Fruit fly (Drosophila melanogaster) whole organism, embryonic: ENCODE results near the gene ova.
A peak's percentile ranks its signal among the peaks of the same experiment; 100 is the strongest.

Source experiments
- Adf1 ChIP-seq: fragments of 200-800 bp; sonication (Bioruptor generic); IDR thresholded peaks from 2 replicates; pipeline ENCODE4 v1.3.6; 2022; ENCODE audit warnings: missing biosample characterization, missing genetic modification characterization
- B-H2 ChIP-seq: fragments of 200-800 bp; sonication (Bioruptor generic); optimal IDR thresholded peaks from 2 replicates; lab custom pipeline; 2018; ENCODE audit warnings: missing biosample characterization, mild to moderate bottlenecking, missing genetic modification characterization
- CG1024 ChIP-seq: fragments of 200-800 bp; sonication (Bioruptor generic); IDR thresholded peaks from 2 replicates; pipeline ENCODE4 v1.3.6; 2022; ENCODE audit warnings: missing biosample characterization, missing genetic modification characterization
- CG10321 ChIP-seq: fragments of 200-800 bp; sonication (Bioruptor generic); IDR thresholded peaks from 2 replicates; pipeline ENCODE4 v1.3.6; 2022; ENCODE audit warnings: missing biosample characterization, missing genetic modification characterization
- CG10979 ChIP-seq: fragments of 200-800 bp; sonication (Bioruptor generic); optimal IDR thresholded peaks from 2 replicates; lab custom pipeline; 2018; ENCODE audit warnings: missing biosample characterization, mild to moderate bottlenecking, missing genetic modification characterization, moderate library complexity
- CG12236 ChIP-seq: fragments of 200-800 bp; sonication (Bioruptor generic); optimal IDR thresholded peaks from 2 replicates; lab custom pipeline; 2016; ENCODE audit warnings: missing biosample characterization, missing genetic modification characterization
- CG12659 ChIP-seq: fragments of 200-800 bp; sonication (Bioruptor generic); optimal IDR thresholded peaks from 3 replicates; lab custom pipeline; 2017; ENCODE audit warnings: mild to moderate bottlenecking, missing biosample characterization, missing genetic modification reagents, missing genetic modification characterization
- CG12942 ChIP-seq: fragments of 200-800 bp; sonication (Bioruptor generic); optimal IDR thresholded peaks from 3 replicates; lab custom pipeline; 2016; ENCODE audit warnings: missing biosample characterization, missing genetic modification characterization
- CG13287 ChIP-seq: fragments of 200-800 bp; sonication (Bioruptor generic); IDR thresholded peaks from 2 replicates; pipeline ENCODE4 v1.3.6; 2022; ENCODE audit warnings: missing biosample characterization, missing genetic modification characterization; ENCODE audit not compliant: partially characterized antibody
- CG13775 ChIP-seq: fragments of 200-800 bp; sonication (Bioruptor generic); optimal IDR thresholded peaks from 3 replicates; lab custom pipeline; 2017; ENCODE audit warnings: missing biosample characterization, mild to moderate bottlenecking, missing genetic modification characterization
- CG15696 ChIP-seq: fragments of 200-800 bp; sonication (Bioruptor generic); optimal IDR thresholded peaks from 2 replicates; lab custom pipeline; 2019; ENCODE audit warnings: missing biosample characterization, mild to moderate bottlenecking, missing genetic modification characterization, moderate library complexity
- CG17612 ChIP-seq: fragments of 200-800 bp; sonication (Bioruptor generic); IDR thresholded peaks from 2 replicates; pipeline ENCODE4 v1.3.6; 2022; ENCODE audit warnings: missing biosample characterization, missing genetic modification characterization
- CG17829 ChIP-seq: fragments of 200-800 bp; optimal IDR thresholded peaks from 2 replicates; lab custom pipeline; 2019; ENCODE audit warnings: missing biosample characterization, mild to moderate bottlenecking, missing genetic modification characterization, moderate library complexity
- CG18011 ChIP-seq: fragments of 200-800 bp; sonication (Bioruptor generic); optimal IDR thresholded peaks from 2 replicates; lab custom pipeline; 2017; ENCODE audit warnings: missing biosample characterization, missing genetic modification characterization, mild to moderate bottlenecking, moderate library complexity, missing genotype
- CG31388 ChIP-seq: fragments of 200-800 bp; sonication (Bioruptor generic); optimal IDR thresholded peaks from 2 replicates; lab custom pipeline; 2016; ENCODE audit warnings: missing biosample characterization, missing genetic modification characterization
- CG8290 ChIP-seq, 3 experiments: fragments of 200-800 bp; sonication (Bioruptor generic); optimal IDR thresholded peaks; 2 replicates each; lab custom pipeline; 2016 to 2019; ENCODE audit warnings: missing biosample characterization in 3 of 3, missing genetic modification characterization in 3 of 3, mild to moderate bottlenecking in 2 of 3, moderate library complexity in 1 of 3
- CG9215 ChIP-seq: fragments of 200-800 bp; sonication (Bioruptor generic); IDR thresholded peaks from 2 replicates; pipeline ENCODE4 v1.3.6; 2022; ENCODE audit warnings: missing biosample characterization, missing genetic modification characterization
- CG9797 ChIP-seq: fragments of 200-800 bp; sonication (Bioruptor generic); optimal IDR thresholded peaks from 3 replicates; lab custom pipeline; 2018; ENCODE audit warnings: missing biosample characterization, mild to moderate bottlenecking, missing genetic modification characterization
- CkIIα-i1 ChIP-seq: fragments of 200-800 bp; sonication (Bioruptor generic); IDR thresholded peaks from 2 replicates; pipeline ENCODE4 v1.3.6; 2022; ENCODE audit warnings: missing biosample characterization, missing genetic modification characterization
- Elba2 ChIP-seq: fragments of 200-800 bp; sonication (Bioruptor generic); optimal IDR thresholded peaks from 3 replicates; lab custom pipeline; 2016; ENCODE audit warnings: missing biosample characterization, missing genetic modification characterization
- HLH4C ChIP-seq: fragments of 200-800 bp; sonication (Bioruptor generic); IDR thresholded peaks from 3 replicates; pipeline ENCODE4 v1.3.6; 2022; ENCODE audit warnings: missing biosample characterization, missing genetic modification characterization; ENCODE audit not compliant: partially characterized antibody
- Lpt ChIP-seq: fragments of >200 bp; optimal IDR thresholded peaks from 2 replicates; lab custom pipeline; 2018; ENCODE audit warnings: missing biosample characterization, missing genetic modification characterization
- MBD-R2 ChIP-seq: fragments of 200-800 bp; sonication (Bioruptor generic); IDR thresholded peaks from 2 replicates; pipeline ENCODE4 v1.3.6; 2022; ENCODE audit warnings: missing biosample characterization, missing genetic modification characterization
- Max ChIP-seq: fragments of 200-800 bp; sonication (Bioruptor generic); optimal IDR thresholded peaks from 2 replicates; lab custom pipeline; 2016; ENCODE audit warnings: missing biosample characterization, mild to moderate bottlenecking, missing genetic modification characterization
- Med ChIP-seq: fragments of 200-800 bp; sonication (Bioruptor generic); peaks from one replicate; lab custom pipeline; 2016; ENCODE audit warnings: missing biosample characterization, missing genetic modification characterization, mild to moderate bottlenecking, inconsistent platforms, moderate library complexity
- Pdp1 ChIP-seq, 2 experiments: fragments of 200-800 bp; sonication (Bioruptor generic); optimal IDR thresholded peaks; 3 replicates each; lab custom pipeline; 2016; ENCODE audit warnings: missing biosample characterization in 2 of 2, missing genetic modification characterization in 2 of 2, mild to moderate bottlenecking in 1 of 2, moderate library complexity in 1 of 2
- Ptx1 ChIP-seq: fragments of 200-800 bp; sonication (Bioruptor generic); IDR thresholded peaks from 2 replicates; pipeline ENCODE4 v1.3.6; 2022; ENCODE audit warnings: missing biosample characterization, missing genetic modification characterization
- Sry-β ChIP-seq: fragments of 200-800 bp; sonication (Bioruptor generic); optimal IDR thresholded peaks from 2 replicates; lab custom pipeline; 2018; ENCODE audit warnings: missing biosample characterization, mild to moderate bottlenecking, missing genetic modification characterization, moderate library complexity
- Sry-δ ChIP-seq: fragments of 200-800 bp; sonication (Bioruptor generic); optimal IDR thresholded peaks from 2 replicates; lab custom pipeline; 2016; ENCODE audit warnings: missing biosample characterization, missing genetic modification characterization
- ac ChIP-seq: fragments of 200-800 bp; sonication (Bioruptor generic); optimal IDR thresholded peaks from 3 replicates; lab custom pipeline; 2017; ENCODE audit warnings: missing biosample characterization, mild to moderate bottlenecking, missing genetic modification characterization
- ash1 ChIP-seq: fragments of 200-800 bp; sonication (Bioruptor generic); optimal IDR thresholded peaks from 2 replicates; lab custom pipeline; 2018; ENCODE audit warnings: missing biosample characterization, mild to moderate bottlenecking, missing genetic modification characterization
- br ChIP-seq: fragments of >200 bp; optimal IDR thresholded peaks from 2 replicates; lab custom pipeline; 2017
- btn ChIP-seq: fragments of 200-800 bp; sonication (Bioruptor generic); optimal IDR thresholded peaks from 2 replicates; lab custom pipeline; 2016; ENCODE audit warnings: missing biosample characterization, missing genetic modification characterization
- eve ChIP-seq, 2 experiments: fragments of >200 bp; optimal IDR thresholded peaks; 2 replicates each; lab custom pipeline; 2017; ENCODE audit warnings: missing biosample characterization in 2 of 2, missing genetic modification characterization in 2 of 2
- gfzf ChIP-seq: fragments of 200-800 bp; sonication (Bioruptor generic); optimal IDR thresholded peaks from 2 replicates; lab custom pipeline; 2016; ENCODE audit warnings: missing biosample characterization, mild to moderate bottlenecking, missing genetic modification characterization, moderate library complexity
- gro ChIP-seq: fragments of 200-800 bp; sonication (Bioruptor generic); optimal IDR thresholded peaks from 2 replicates; lab custom pipeline; 2016; ENCODE audit warnings: missing biosample characterization, missing genetic modification characterization
- ind ChIP-seq: fragments of 200-800 bp; sonication (Bioruptor generic); optimal IDR thresholded peaks from 3 replicates; lab custom pipeline; 2016; ENCODE audit warnings: missing biosample characterization, missing genetic modification characterization
- insv ChIP-seq, 2 experiments: fragments of 200-800 bp; sonication (Bioruptor generic); optimal IDR thresholded peaks; 3 replicates each; lab custom pipeline; 2016 to 2018; ENCODE audit warnings: missing biosample characterization in 2 of 2, missing genetic modification characterization in 2 of 2
- inv ChIP-seq: fragments of 200-800 bp; sonication (Bioruptor generic); IDR thresholded peaks from 2 replicates; pipeline ENCODE4 v1.3.6; 2022; ENCODE audit warnings: missing biosample characterization, missing genetic modification characterization; ENCODE audit not compliant: partially characterized antibody
- lilli ChIP-seq: fragments of 200-800 bp; sonication (Bioruptor generic); optimal IDR thresholded peaks from 3 replicates; lab custom pipeline; 2016; ENCODE audit warnings: missing biosample characterization, missing genetic modification characterization
- luna ChIP-seq: fragments of 200-800 bp; sonication (Bioruptor generic); optimal IDR thresholded peaks from 2 replicates; lab custom pipeline; 2016; ENCODE audit warnings: missing biosample characterization, missing genetic modification characterization
- mam ChIP-seq: fragments of 200-800 bp; sonication (Bioruptor generic); optimal IDR thresholded peaks from 3 replicates; lab custom pipeline; 2016; ENCODE audit warnings: missing biosample characterization, missing genetic modification characterization
- nerfin-1 ChIP-seq: fragments of 200-800 bp; sonication (Bioruptor generic); optimal IDR thresholded peaks from 3 replicates; lab custom pipeline; 2019; ENCODE audit warnings: missing biosample characterization, mild to moderate bottlenecking, missing genetic modification characterization, moderate library complexity
- oc ChIP-seq: fragments of 200-800 bp; sonication (Bioruptor generic); optimal IDR thresholded peaks from 2 replicates; lab custom pipeline; 2018; ENCODE audit warnings: missing biosample characterization, mild to moderate bottlenecking, missing genetic modification characterization, moderate library complexity
- phol ChIP-seq: fragments of 200-800 bp; sonication (Bioruptor generic); optimal IDR thresholded peaks from 3 replicates; lab custom pipeline; 2018; ENCODE audit warnings: missing biosample characterization, mild to moderate bottlenecking, missing genetic modification characterization, moderate library complexity
- run ChIP-seq: fragments of 200-800 bp; sonication (Bioruptor generic); optimal IDR thresholded peaks from 3 replicates; lab custom pipeline; 2018; ENCODE audit warnings: missing biosample characterization, mild to moderate bottlenecking, missing genetic modification characterization
- sc ChIP-seq, 3 experiments: fragments of >200 bp in 2 of 3; fragments of 200-800 bp in 1 of 3; sonication (Bioruptor generic) in 1 of 3; optimal IDR thresholded peaks; 2 replicates in 2 of 3; 3 replicates in 1 of 3; lab custom pipeline; 2017; ENCODE audit warnings: mild to moderate bottlenecking in 1 of 3, missing biosample characterization in 1 of 3, missing genetic modification characterization in 1 of 3, missing genetic modification reagents in 1 of 3
- stwl ChIP-seq: fragments of 200-800 bp; sonication (Bioruptor generic); optimal IDR thresholded peaks from 3 replicates; lab custom pipeline; 2018; ENCODE audit warnings: missing biosample characterization, mild to moderate bottlenecking, missing genetic modification characterization, moderate library complexity
- trem ChIP-seq: fragments of 200-800 bp; optimal IDR thresholded peaks from 3 replicates; lab custom pipeline; 2019; ENCODE audit warnings: missing biosample characterization, mild to moderate bottlenecking, missing genetic modification characterization, moderate library complexity
- vnd ChIP-seq: fragments of 200-800 bp; sonication (Bioruptor generic); IDR thresholded peaks from 3 replicates; pipeline ENCODE4 v1.3.6; 2022; ENCODE audit warnings: missing biosample characterization, missing genetic modification characterization; ENCODE audit not compliant: partially characterized antibody

Gene ova

DNA sequence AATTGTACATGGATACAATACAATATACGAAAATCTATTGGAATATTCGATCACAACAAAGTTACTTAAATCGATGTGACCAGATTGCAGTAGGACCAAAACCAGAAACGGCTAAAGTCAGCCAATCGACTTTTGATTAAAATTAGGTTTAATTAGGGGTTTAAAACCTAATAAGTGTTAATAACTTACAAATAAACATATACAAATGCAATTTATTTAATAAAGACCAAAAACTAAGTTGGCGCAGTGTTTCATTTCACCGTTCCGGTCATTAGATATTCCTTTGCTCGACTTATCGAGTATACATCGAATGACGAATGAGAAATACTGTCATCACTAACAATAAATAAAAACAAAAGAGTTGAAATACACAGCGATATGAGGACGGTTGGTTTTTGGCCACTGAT is 19.0 kb upstream of the ova start, which contains the start of the genes bsk and CG31717 (continued):
- TF ChIP-seq luna (GFP tag; lab: Kevin White, UChicago): no peak
- no peak for TF ChIP-seq gro
- no peak for TF ChIP-seq CG13775
- TF ChIP-seq btn: no peak
- peak; percentile 75 for TF ChIP-seq stwl (tag; lab: Kevin White, UChicago)
- no peak for TF ChIP-seq Lpt (GFP tag; lab: Kevin White, UChicago)
- TF ChIP-seq ind: no peak
- no peak for TF ChIP-seq sc (optimal IDR thresholded peaks at IDR 0.05; lab: Kevin White, UChicago)
- no peak for TF ChIP-seq sc (GFP tag; optimal IDR thresholded peaks at IDR 0.05; lab: Kevin White, UChicago)
- TF ChIP-seq vnd (GFP tag; lab: Robert Waterston, UW): peak; percentile 39; the same call in 1 of the 3 replicates
- peak; percentile 46 for TF ChIP-seq phol
- TF ChIP-seq CG18011 (GFP tag; lab: Kevin White, UChicago): no peak
- TF ChIP-seq CG10321 (GFP tag; lab: Robert Waterston, UW): no peak
- no peak for TF ChIP-seq Max (GFP tag; lab: Kevin White, UChicago)
- TF ChIP-seq Sry-δ (GFP tag; lab: Kevin White, UChicago): peak; percentile 87
- TF ChIP-seq CG17829 (tag; lab: Kevin White, UChicago): peak; percentile 38
- no peak for TF ChIP-seq CG31388 (GFP tag; lab: Kevin White, UChicago)
- TF ChIP-seq CG10979 (tag; lab: Kevin White, UChicago): no peak
- no peak for TF ChIP-seq inv (GFP tag; lab: Robert Waterston, UW)
- no peak for TF ChIP-seq CkIIα-i1 (GFP tag; lab: Robert Waterston, UW)
- TF ChIP-seq mam (GFP tag; lab: Kevin White, UChicago): no peak
- TF ChIP-seq Med (GFP tag; lab: Kevin White, UChicago): peak; percentile 67
- TF ChIP-seq Ptx1: no peak
- no peak for TF ChIP-seq insv (GFP tag; optimal IDR thresholded peaks at IDR 0.05; lab: Kevin White, UChicago)
- TF ChIP-seq Pdp1 (GFP tag; optimal IDR thresholded peaks at IDR 0.05; lab: Kevin White, UChicago): no peak
- TF ChIP-seq CG9797 (GFP tag; lab: Kevin White, UChicago): peak; percentile 73
- no peak for TF ChIP-seq Sry-β (GFP tag; lab: Kevin White, UChicago)
- no peak for TF ChIP-seq CG17612 (GFP tag; lab: Robert Waterston, UW)
- no peak for TF ChIP-seq CG9215 (GFP tag; lab: Robert Waterston, UW)
- TF ChIP-seq CG12236 (GFP tag; lab: Kevin White, UChicago): no peak
- TF ChIP-seq CG13287 (GFP tag; lab: Robert Waterston, UW): peak; percentile 68
- no peak for TF ChIP-seq eve (GFP tag; optimal IDR thresholded peaks at IDR 0.05; lab: Kevin White, UChicago)
- no peak for TF ChIP-seq oc (tag; lab: Kevin White, UChicago)
- no peak for TF ChIP-seq CG15696 (tag; lab: Kevin White, UChicago)
- TF ChIP-seq ash1 (GFP tag; lab: Kevin White, UChicago): no peak
- no peak for TF ChIP-seq ac (GFP tag; lab: Kevin White, UChicago)
- TF ChIP-seq trem (tag; lab: Kevin White, UChicago): peak; percentile 82
- TF ChIP-seq CG12942 (GFP tag; lab: Kevin White, UChicago): no peak
- TF ChIP-seq HLH4C (GFP tag; lab: Robert Waterston, UW): peak; percentile 49; the same call in 1 of the 3 replicates
- peak; percentile 7 for TF ChIP-seq lilli (GFP tag; lab: Kevin White, UChicago)
- no peak for TF ChIP-seq br (lab: Kevin White, UChicago)
- TF ChIP-seq B-H2 (GFP tag; lab: Kevin White, UChicago): peak; percentile 5
- peak; percentile 72 for TF ChIP-seq CG12659 (GFP tag; lab: Kevin White, UChicago)
- TF ChIP-seq nerfin-1 (tag; lab: Kevin White, UChicago): peak; percentile 38
- peak; percentile 55 for TF ChIP-seq CG8290 (GFP tag; optimal IDR thresholded peaks at IDR 0.05; lab: Kevin White, UChicago)
- no peak for TF ChIP-seq CG8290 (tag; optimal IDR thresholded peaks at IDR 0.05; lab: Kevin White, UChicago)
- peak; percentile 78 for TF ChIP-seq gfzf (GFP tag; lab: Kevin White, UChicago)
- TF ChIP-seq Elba2 (GFP tag; lab: Kevin White, UChicago): peak; percentile 83
- no peak for TF ChIP-seq run (tag; lab: Kevin White, UChicago)
- TF ChIP-seq CG1024 (GFP tag; lab: Robert Waterston, UW): 0 out of 2 replicates have a peak, but pooled peaks have one; percentile 11
- peak; percentile 65 for TF ChIP-seq MBD-R2
- TF ChIP-seq Adf1 (GFP tag; lab: Robert Waterston, UW): no peak
